Fruit fly (Drosophila melanogaster) whole organism, embryonic: Measurements from ENCODE around the gene Spec2.

Experiments
- B-H2 ChIP-seq: fragments of 200-800 bp; sonication (Bioruptor generic); optimal IDR thresholded peaks from 2 replicates; lab custom pipeline; 2018; ENCODE audit warnings: missing biosample characterization, mild to moderate bottlenecking, missing genetic modification characterization
- BEAF-32 ChIP-seq: fragments of 200-800 bp; sonication (Bioruptor generic); optimal IDR thresholded peaks from 3 replicates; lab custom pipeline; 2017; ENCODE audit warnings: missing biosample characterization, missing genetic modification characterization, mild to moderate bottlenecking, moderate library complexity, missing genetic modification reagents
- CG10565 ChIP-seq: fragments of 200-800 bp; sonication (Bioruptor generic); optimal IDR thresholded peaks from 3 replicates; lab custom pipeline; 2016; ENCODE audit warnings: missing biosample characterization, mild to moderate bottlenecking, missing genetic modification characterization
- CG12155 ChIP-seq: fragments of 200-800 bp; sonication (Bioruptor generic); optimal IDR thresholded peaks from 3 replicates; lab custom pipeline; 2016; ENCODE audit warnings: missing biosample characterization, missing genetic modification characterization
- CG13775 ChIP-seq: fragments of 200-800 bp; sonication (Bioruptor generic); optimal IDR thresholded peaks from 3 replicates; lab custom pipeline; 2017; ENCODE audit warnings: missing biosample characterization, mild to moderate bottlenecking, missing genetic modification characterization
- CG13894 ChIP-seq: fragments of 200-800 bp; sonication (Bioruptor generic); optimal IDR thresholded peaks from 3 replicates; lab custom pipeline; 2018; ENCODE audit warnings: missing biosample characterization, mild to moderate bottlenecking, missing genetic modification characterization, moderate library complexity
- CG14014 ChIP-seq: fragments of 200-800 bp; sonication (Bioruptor generic); IDR thresholded peaks from 2 replicates; pipeline ENCODE4 v1.3.6; 2022; ENCODE audit warnings: missing biosample characterization, missing genetic modification characterization
- CG1603 ChIP-seq: fragments of 200-800 bp; sonication (Bioruptor generic); optimal IDR thresholded peaks from 2 replicates; lab custom pipeline; 2019; ENCODE audit warnings: missing biosample characterization, mild to moderate bottlenecking, missing genetic modification characterization, moderate library complexity
- CG31441 ChIP-seq: fragments of 200-800 bp; sonication (Bioruptor generic); IDR thresholded peaks from 2 replicates; pipeline ENCODE4 v1.3.6; 2022; ENCODE audit warnings: missing biosample characterization, missing genetic modification characterization
- CG34224 ChIP-seq: fragments of 200-800 bp; sonication (Bioruptor generic); IDR thresholded peaks from 3 replicates; pipeline ENCODE4 v1.3.6; 2022; ENCODE audit warnings: missing biosample characterization, missing genetic modification characterization; ENCODE audit not compliant: partially characterized antibody
- CG42726 ChIP-seq: fragments of 200-800 bp; sonication (Bioruptor generic); IDR thresholded peaks from 2 replicates; pipeline ENCODE4 v1.3.6; 2022; ENCODE audit warnings: missing biosample characterization, missing genetic modification characterization; ENCODE audit not compliant: partially characterized antibody
- CG4730 ChIP-seq: fragments of 200-800 bp; sonication (Bioruptor generic); IDR thresholded peaks from 2 replicates; pipeline ENCODE4 v1.3.6; 2022; ENCODE audit warnings: missing biosample characterization, missing genetic modification characterization
- CG6689 ChIP-seq: fragments of 200-800 bp; sonication (Bioruptor generic); IDR thresholded peaks from 2 replicates; pipeline ENCODE4 v1.3.6; 2022; ENCODE audit warnings: missing biosample characterization, missing genetic modification characterization
- CG6791 ChIP-seq: fragments of 200-800 bp; sonication (Bioruptor generic); IDR thresholded peaks from 3 replicates; pipeline ENCODE4 v1.3.6; 2022; ENCODE audit warnings: missing biosample characterization, missing genetic modification characterization; ENCODE audit not compliant: partially characterized antibody
- CG8478 ChIP-seq: fragments of >200 bp; optimal IDR thresholded peaks from 2 replicates; lab custom pipeline; 2018
- CG8924 ChIP-seq: fragments of 200-800 bp; optimal IDR thresholded peaks from 3 replicates; lab custom pipeline; 2019; ENCODE audit warnings: missing biosample characterization, mild to moderate bottlenecking, missing genetic modification characterization, moderate library complexity
- CG9215 ChIP-seq: fragments of 200-800 bp; sonication (Bioruptor generic); IDR thresholded peaks from 2 replicates; pipeline ENCODE4 v1.3.6; 2022; ENCODE audit warnings: missing biosample characterization, missing genetic modification characterization
- CHES-1-like ChIP-seq: fragments of 200-800 bp; sonication (Bioruptor generic); optimal IDR thresholded peaks from 2 replicates; lab custom pipeline; 2016; ENCODE audit warnings: missing biosample characterization, missing genetic modification characterization
- CTCF ChIP-seq: fragments of 200-800 bp; sonication (Bioruptor generic); optimal IDR thresholded peaks from 2 replicates; lab custom pipeline; 2017; ENCODE audit warnings: missing biosample characterization, mild to moderate bottlenecking, missing genetic modification characterization, moderate library complexity
- CoRest ChIP-seq: fragments of 200-800 bp; sonication (Bioruptor generic); optimal IDR thresholded peaks from 3 replicates; lab custom pipeline; 2018; ENCODE audit warnings: missing biosample characterization, mild to moderate bottlenecking, missing genetic modification characterization, moderate library complexity
- Dek ChIP-seq: fragments of 200-800 bp; sonication (Bioruptor generic); optimal IDR thresholded peaks from 3 replicates; lab custom pipeline; 2019; ENCODE audit warnings: missing biosample characterization, mild to moderate bottlenecking, missing genetic modification characterization, moderate library complexity
- Hr39 ChIP-seq: fragments of >200 bp; optimal IDR thresholded peaks from 2 replicates; lab custom pipeline; 2017
- Hr78 ChIP-seq, 2 experiments: fragments of 200-800 bp in 1 of 2; fragments of >200 bp in 1 of 2; sonication (Bioruptor generic) in 1 of 2; optimal IDR thresholded peaks; 2 replicates each; lab custom pipeline; 2017 to 2019; ENCODE audit warnings: missing biosample characterization in 2 of 2, missing genetic modification characterization in 2 of 2, mild to moderate bottlenecking in 1 of 2, moderate library complexity in 1 of 2
- Jarid2 ChIP-seq: fragments of 200-800 bp; sonication (Bioruptor generic); optimal IDR thresholded peaks from 3 replicates; lab custom pipeline; 2017; ENCODE audit warnings: mild to moderate bottlenecking, missing biosample characterization, missing genetic modification reagents, missing genetic modification characterization
- Lim3 ChIP-seq: fragments of 200-800 bp; sonication (Bioruptor generic); IDR thresholded peaks from 2 replicates; pipeline ENCODE4 v1.3.6; 2022; ENCODE audit warnings: missing biosample characterization, missing genetic modification characterization
- Lpt ChIP-seq: fragments of >200 bp; optimal IDR thresholded peaks from 2 replicates; lab custom pipeline; 2018; ENCODE audit warnings: missing biosample characterization, missing genetic modification characterization
- Mad ChIP-seq: fragments of 200-800 bp; sonication (Bioruptor generic); optimal IDR thresholded peaks from 2 replicates; lab custom pipeline; 2016; ENCODE audit warnings: missing biosample characterization, missing genetic modification characterization
- NFAT ChIP-seq: fragments of 200-800 bp; sonication (Bioruptor generic); IDR thresholded peaks from 2 replicates; pipeline ENCODE4 v1.3.6; 2022; ENCODE audit warnings: missing biosample characterization, missing genetic modification characterization
- Neu2 ChIP-seq: fragments of 200-800 bp; sonication (Bioruptor generic); optimal IDR thresholded peaks from 3 replicates; lab custom pipeline; 2016; ENCODE audit warnings: missing biosample characterization, missing genetic modification characterization, borderline replicate concordance
- Oaz ChIP-seq: fragments of 200-800 bp; sonication (Bioruptor generic); IDR thresholded peaks from 2 replicates; pipeline ENCODE4 v1.3.6; 2022; ENCODE audit warnings: missing biosample characterization, missing genetic modification characterization
- Scr ChIP-seq: fragments of 200-800 bp; sonication (Bioruptor generic); IDR thresholded peaks from 2 replicates; pipeline ENCODE4 v1.3.6; 2022; ENCODE audit warnings: missing biosample characterization, missing genetic modification characterization; ENCODE audit not compliant: partially characterized antibody
- Stat92E ChIP-seq, 3 experiments: fragments of >200 bp in 2 of 3; fragments of 200-800 bp in 1 of 3; sonication (Bioruptor generic) in 1 of 3; optimal IDR thresholded peaks; 2 replicates each; lab custom pipeline; 2017 to 2019; ENCODE audit warnings: missing biosample characterization in 3 of 3, missing genetic modification characterization in 3 of 3, mild to moderate bottlenecking in 1 of 3, moderate library complexity in 1 of 3
- ara ChIP-seq: fragments of 200-800 bp; sonication (Bioruptor generic); IDR thresholded peaks from 2 replicates; pipeline ENCODE4 v1.3.6; 2022; ENCODE audit warnings: missing biosample characterization, missing genetic modification characterization
- ato ChIP-seq: fragments of 200-800 bp; sonication (Bioruptor generic); IDR thresholded peaks from 2 replicates; pipeline ENCODE4 v1.3.6; 2022; ENCODE audit warnings: missing biosample characterization, missing genetic modification characterization; ENCODE audit not compliant: partially characterized antibody
- bigmax ChIP-seq: fragments of 200-800 bp; sonication (Bioruptor generic); optimal IDR thresholded peaks from 2 replicates; lab custom pipeline; 2018; ENCODE audit warnings: missing biosample characterization, mild to moderate bottlenecking, missing genetic modification characterization
- dan ChIP-seq: fragments of 200-800 bp; sonication (Bioruptor generic); IDR thresholded peaks from 2 replicates; pipeline ENCODE4 v1.3.6; 2022; ENCODE audit warnings: missing biosample characterization, missing genetic modification characterization
- fd3F ChIP-seq: fragments of 200-800 bp; sonication (Bioruptor generic); optimal IDR thresholded peaks from 2 replicates; lab custom pipeline; 2018; ENCODE audit warnings: missing biosample characterization, mild to moderate bottlenecking, missing genetic modification characterization, moderate library complexity
- gt ChIP-seq: fragments of 200-800 bp; sonication (Bioruptor generic); IDR thresholded peaks from 2 replicates; pipeline ENCODE4 v1.3.6; 2022; ENCODE audit warnings: missing biosample characterization, missing genetic modification characterization
- kah ChIP-seq: fragments of 200-800 bp; sonication (Bioruptor generic); optimal IDR thresholded peaks from 2 replicates; lab custom pipeline; 2018; ENCODE audit warnings: missing biosample characterization, mild to moderate bottlenecking, missing genetic modification characterization
- lilli ChIP-seq: fragments of 200-800 bp; sonication (Bioruptor generic); optimal IDR thresholded peaks from 3 replicates; lab custom pipeline; 2016; ENCODE audit warnings: missing biosample characterization, missing genetic modification characterization
- luna ChIP-seq: fragments of 200-800 bp; sonication (Bioruptor generic); optimal IDR thresholded peaks from 2 replicates; lab custom pipeline; 2016; ENCODE audit warnings: missing biosample characterization, missing genetic modification characterization
- nerfin-1 ChIP-seq: fragments of 200-800 bp; sonication (Bioruptor generic); optimal IDR thresholded peaks from 3 replicates; lab custom pipeline; 2019; ENCODE audit warnings: missing biosample characterization, mild to moderate bottlenecking, missing genetic modification characterization, moderate library complexity
- pan ChIP-seq, 4 experiments: fragments of >200 bp in 3 of 4; fragments of 200-800 bp in 1 of 4; sonication (Bioruptor generic) in 1 of 4; optimal IDR thresholded peaks in 3 of 4; IDR thresholded peaks in 1 of 4; 2 replicates each; pipeline versions ENCODE4 v1.3.6 to Lab custom; 2017 to 2022; ENCODE audit warnings: missing biosample characterization in 2 of 4, missing genetic modification characterization in 2 of 4, mixed read lengths in 1 of 4
- pho ChIP-seq: fragments of 200-800 bp; sonication (Bioruptor generic); optimal IDR thresholded peaks from 2 replicates; lab custom pipeline; 2016; ENCODE audit warnings: missing biosample characterization, missing genetic modification characterization
- schlank ChIP-seq: fragments of 200-800 bp; sonication (Bioruptor generic); optimal IDR thresholded peaks from 2 replicates; lab custom pipeline; 2018; ENCODE audit warnings: missing biosample characterization, mild to moderate bottlenecking, missing genetic modification characterization
- sens-2 ChIP-seq: fragments of 200-800 bp; sonication (Bioruptor generic); IDR thresholded peaks from 2 replicates; pipeline ENCODE4 v1.3.6; 2022; ENCODE audit warnings: missing biosample characterization, missing genetic modification characterization
- slou ChIP-seq: fragments of 200-800 bp; sonication (Bioruptor generic); optimal IDR thresholded peaks from 3 replicates; lab custom pipeline; 2016; ENCODE audit warnings: missing biosample characterization, missing genetic modification characterization
- so ChIP-seq: fragments of 200-800 bp; sonication (Bioruptor generic); IDR thresholded peaks from 3 replicates; pipeline ENCODE4 v1.3.6; 2022; ENCODE audit warnings: missing biosample characterization, missing genetic modification characterization
- stc ChIP-seq: fragments of 200-800 bp; sonication (Bioruptor generic); IDR thresholded peaks from 2 replicates; pipeline ENCODE4 v1.3.6; 2022; ENCODE audit warnings: missing biosample characterization, missing genetic modification characterization
- stwl ChIP-seq: fragments of 200-800 bp; sonication (Bioruptor generic); optimal IDR thresholded peaks from 3 replicates; lab custom pipeline; 2018; ENCODE audit warnings: missing biosample characterization, mild to moderate bottlenecking, missing genetic modification characterization, moderate library complexity
- tio ChIP-seq: fragments of 200-800 bp; sonication (Bioruptor generic); optimal IDR thresholded peaks from 2 replicates; lab custom pipeline; 2017; ENCODE audit warnings: missing biosample characterization, missing genetic modification characterization, inconsistent platforms
- usp ChIP-seq: fragments of >200 bp; optimal IDR thresholded peaks from 2 replicates; lab custom pipeline; 2017; ENCODE audit warnings: missing biosample characterization, missing genetic modification characterization

The Spec2 gene

dm6 chr3R:5613114-5613443 lies 10.8 kb downstream of the Spec2 start, which contains the start of gene Atu (continued):
- TF ChIP-seq pan (optimal IDR thresholded peaks at IDR 0.05; lab: Kevin White, UChicago) (no peak), pan (GFP tag; optimal IDR thresholded peaks at IDR 0.05 in 1 of 2, IDR thresholded peaks at IDR 0.05 in 1 of 2) (peak in 1 of 2 experiments; percentile 17), fd3F (GFP tag; lab: Kevin White, UChicago) (no peak), dan (GFP tag; lab: Robert Waterston, UW) (no peak), CG4730 (GFP tag; lab: Robert Waterston, UW) (no peak), Scr (GFP tag; lab: Robert Waterston, UW) (peak; percentile 94), Mad (GFP tag; lab: Kevin White, UChicago) (peak; percentile 7), Oaz (no peak), CG9215 (GFP tag; lab: Robert Waterston, UW) (no peak), CG8478 (lab: Kevin White, UChicago) (no peak), B-H2 (GFP tag; lab: Kevin White, UChicago) (peak; percentile 5), tio (GFP tag; lab: Kevin White, UChicago) (no peak), CG1603 (tag; lab: Kevin White, UChicago) (peak; percentile 68), BEAF-32 (GFP tag; lab: Kevin White, UChicago) (peak; percentile 96), usp (GFP tag; lab: Kevin White, UChicago) (no peak), CG12155 (GFP tag; lab: Kevin White, UChicago) (peak; percentile 72), CG31441 (peak; percentile 43; the same call in 1 of the 2 replicates), CG42726 (GFP tag; lab: Robert Waterston, UW) (no peak), stwl (peak; percentile 60), gt (GFP tag; lab: Robert Waterston, UW) (no peak), Jarid2 (GFP tag; lab: Kevin White, UChicago) (no peak), Neu2 (no peak), CoRest (peak; percentile 53), CG6689 (GFP tag; lab: Robert Waterston, UW) (no peak), Dek (tag; lab: Kevin White, UChicago) (peak; percentile 13), luna (GFP tag; lab: Kevin White, UChicago) (no peak), Lpt (GFP tag; lab: Kevin White, UChicago) (no peak), slou (GFP tag; lab: Kevin White, UChicago) (no peak), Hr39 (lab: Kevin White, UChicago) (no peak), lilli (GFP tag; lab: Kevin White, UChicago) (peak; percentile 48), CG14014 (no peak), CTCF (no peak), bigmax (no peak), Hr78 (GFP tag; optimal IDR thresholded peaks at IDR 0.05; lab: Kevin White, UChicago) (peak in 1 of 2 experiments; percentile 22), ato (GFP tag; lab: Robert Waterston, UW) (peak; percentile 73; the same call in 1 of the 2 replicates), CG13775 (GFP tag; lab: Kevin White, UChicago) (peak; percentile 35), nerfin-1 (tag; lab: Kevin White, UChicago) (peak; percentile 18), Lim3 (no peak), CG6791 (peak; percentile 84), NFAT (GFP tag; lab: Robert Waterston, UW) (no peak), Stat92E (GFP tag; optimal IDR thresholded peaks at IDR 0.05; lab: Kevin White, UChicago) (no peak), stc (GFP tag; lab: Robert Waterston, UW) (no peak), CG34224 (GFP tag; lab: Robert Waterston, UW) (peak; percentile 94), CG8924 (tag; lab: Kevin White, UChicago) (peak; percentile 33), sens-2 (GFP tag; lab: Robert Waterston, UW) (no peak), CG13894 (tag; lab: Kevin White, UChicago) (peak; percentile 17), pho (peak; percentile 38), so (no peak), CG10565 (no peak), ara (GFP tag; lab: Robert Waterston, UW) (no peak), schlank (no peak), kah (GFP tag; lab: Kevin White, UChicago) (no peak), CHES-1-like (GFP tag; lab: Kevin White, UChicago) (peak; percentile 88)
